Worm (Caenorhabditis elegans) whole organism, young adult: ENCODE measurements around the gene srh-277.
A peak's percentile ranks its signal among the peaks of the same experiment; 100 is the strongest.

Experiments
- F10E7.11 ChIP-seq: sonication (generic microtip); optimal IDR thresholded peaks from 2 replicates; lab custom pipeline; 2017; ENCODE audit warnings: mild to moderate bottlenecking, missing genetic modification characterization, moderate library complexity, missing compliant biosample characterization
- T26A5.8 ChIP-seq: sonication (generic microtip); optimal IDR thresholded peaks from 2 replicates; lab custom pipeline; 2016; ENCODE audit warnings: missing genetic modification characterization, missing compliant biosample characterization
- Y53F4B.3 ChIP-seq: fragments of 200-800 bp; sonication (Bioruptor generic); IDR thresholded peaks from 2 replicates; pipeline ENCODE4 v1.3.6; 2022; ENCODE audit warnings: missing genetic modification reagents, missing genetic modification characterization, missing compliant biosample characterization
- Y67H2A.10 ChIP-seq: fragments of 200-800 bp; sonication (Bioruptor generic); conservative IDR thresholded peaks from 2 replicates; pipeline ENCODE4 v1.3.6; 2022; ENCODE audit warnings: missing genetic modification reagents, missing genetic modification characterization, missing compliant biosample characterization
- Y95B8A.8 ChIP-seq: fragments of 200-800 bp; sonication (Bioruptor generic); IDR thresholded peaks from 2 replicates; pipeline ENCODE4 v1.3.6; 2022; ENCODE audit warnings: missing genetic modification reagents, missing genetic modification characterization, missing compliant biosample characterization
- aptf-3 ChIP-seq: fragments of 200-800 bp; sonication (Bioruptor generic); IDR thresholded peaks from 2 replicates; pipeline ENCODE4 v1.3.6; 2022; ENCODE audit warnings: missing genetic modification characterization, missing compliant biosample characterization
- attf-5 ChIP-seq: fragments of 200-800 bp; sonication (Bioruptor generic); optimal IDR thresholded peaks from 2 replicates; lab custom pipeline; 2018; ENCODE audit warnings: mild to moderate bottlenecking, missing genetic modification characterization, missing compliant biosample characterization
- attf-6 ChIP-seq: fragments of 200-800 bp; sonication (Bioruptor generic); IDR thresholded peaks from 2 replicates; pipeline ENCODE4 v1.3.6; 2022; ENCODE audit warnings: missing genetic modification reagents, missing genetic modification characterization, missing compliant biosample characterization
- cebp-1 ChIP-seq, 2 experiments: fragments of 200-800 bp in 1 of 2; sonication (Bioruptor generic) in 1 of 2; sonication (generic microtip) in 1 of 2; IDR thresholded peaks in 1 of 2; optimal IDR thresholded peaks in 1 of 2; 2 replicates each; pipeline versions ENCODE4 v1.3.6 to Lab custom; 2017 to 2022; ENCODE audit warnings: missing compliant biosample characterization in 2 of 2, missing genetic modification characterization in 2 of 2, mild to moderate bottlenecking in 1 of 2, missing genetic modification reagents in 1 of 2, moderate library complexity in 1 of 2
- ceh-100 ChIP-seq: fragments of 200-800 bp; sonication (Bioruptor generic); IDR thresholded peaks from 2 replicates; pipeline ENCODE4 v1.3.6; 2022; ENCODE audit warnings: missing genetic modification reagents, missing genetic modification characterization, missing compliant biosample characterization
- ceh-91 ChIP-seq: fragments of 200-800 bp; sonication (Bioruptor generic); IDR thresholded peaks from 2 replicates; pipeline ENCODE4 v1.3.6; 2022; ENCODE audit warnings: missing genetic modification reagents, missing genetic modification characterization, missing compliant biosample characterization
- die-1 ChIP-seq: sonication (generic microtip); optimal IDR thresholded peaks from 2 replicates; lab custom pipeline; 2016; ENCODE audit warnings: missing genotype, mild to moderate bottlenecking, missing genetic modification characterization, missing compliant biosample characterization
- efl-1 ChIP-seq: fragments of 150-350 bp; optimal IDR thresholded peaks from 2 replicates; lab custom pipeline; 2014; ENCODE audit warnings: missing biosample characterization, missing genetic modification reagents, missing genetic modification characterization
- egl-18 ChIP-seq: fragments of 200-800 bp; sonication (Bioruptor generic); IDR thresholded peaks from 2 replicates; pipeline ENCODE4 v1.3.6; 2022; ENCODE audit warnings: missing genetic modification reagents, missing genetic modification characterization, missing compliant biosample characterization
- egl-44 ChIP-seq: fragments of 200-800 bp; sonication (Bioruptor generic); IDR thresholded peaks from 2 replicates; pipeline ENCODE4 v1.3.6; 2022; ENCODE audit warnings: missing genetic modification reagents, missing genetic modification characterization, missing compliant biosample characterization
- ekl-4 ChIP-seq: fragments of 200-800 bp; sonication (Bioruptor generic); IDR thresholded peaks from 2 replicates; pipeline ENCODE4 v1.3.6; 2022; ENCODE audit warnings: missing genetic modification reagents, missing genetic modification characterization, missing compliant biosample characterization
- him-1 ChIP-seq: sonication (generic microtip); optimal IDR thresholded peaks from 2 replicates; lab custom pipeline; 2016; ENCODE audit warnings: missing genotype, missing genetic modification reagents, missing genetic modification characterization, missing compliant biosample characterization
- hlh-26 ChIP-seq: fragments of 200-800 bp; sonication (Bioruptor generic); conservative IDR thresholded peaks from 2 replicates; pipeline ENCODE4 v1.3.6; 2022; ENCODE audit warnings: missing genetic modification reagents, missing genetic modification characterization, missing compliant biosample characterization
- hmg-1.2 ChIP-seq: fragments of 200-800 bp; sonication (Bioruptor generic); IDR thresholded peaks from 2 replicates; pipeline ENCODE4 v1.3.6; 2022; ENCODE audit warnings: missing genetic modification reagents, missing genetic modification characterization, missing compliant biosample characterization
- hrde-1 ChIP-seq: sonication (generic microtip); optimal IDR thresholded peaks from 2 replicates; lab custom pipeline; 2016; ENCODE audit warnings: missing genetic modification characterization, mild to moderate bottlenecking, missing compliant biosample characterization, moderate library complexity, missing genotype, missing genetic modification reagents, borderline replicate concordance
- madf-6 ChIP-seq: fragments of 200-800 bp; sonication (Bioruptor generic); IDR thresholded peaks from 2 replicates; pipeline ENCODE4 v1.3.6; 2022; ENCODE audit warnings: missing genetic modification reagents, missing genetic modification characterization, missing compliant biosample characterization
- mes-4 ChIP-seq: sonication (generic microtip); optimal IDR thresholded peaks from 2 replicates; lab custom pipeline; 2016; ENCODE audit warnings: missing genotype, missing genetic modification characterization, missing compliant biosample characterization
- mxl-1 ChIP-seq: sonication (generic microtip); optimal IDR thresholded peaks from 2 replicates; lab custom pipeline; 2016; ENCODE audit warnings: missing genetic modification characterization, missing compliant biosample characterization
- nfya-2 ChIP-seq: fragments of 200-800 bp; sonication (Bioruptor generic); IDR thresholded peaks from 2 replicates; pipeline ENCODE4 v1.3.6; 2022; ENCODE audit warnings: missing genetic modification reagents, missing genetic modification characterization, missing compliant biosample characterization
- nhr-27 ChIP-seq: fragments of 200-800 bp; sonication (Bioruptor generic); optimal IDR thresholded peaks from 2 replicates; lab custom pipeline; 2018; ENCODE audit warnings: mild to moderate bottlenecking, missing genetic modification characterization, moderate library complexity, missing compliant biosample characterization
- nhr-80 ChIP-seq: sonication (generic microtip); optimal IDR thresholded peaks from 2 replicates; lab custom pipeline; 2016; ENCODE audit warnings: missing genetic modification characterization, missing compliant biosample characterization
- pbrm-1 ChIP-seq: fragments of 200-800 bp; sonication (Bioruptor generic); IDR thresholded peaks from 2 replicates; pipeline ENCODE4 v1.3.6; 2022; ENCODE audit warnings: missing genetic modification reagents, missing genetic modification characterization, missing compliant biosample characterization
- sdz-38 ChIP-seq: sonication (generic microtip); optimal IDR thresholded peaks from 2 replicates; lab custom pipeline; 2016; ENCODE audit warnings: missing genotype, missing genetic modification characterization, missing compliant biosample characterization
- snpc-4 ChIP-seq, 5 experiments: fragments of 150-350 bp in 1 of 5; sonication (generic microtip) in 4 of 5; optimal IDR thresholded peaks; 2 replicates each; lab custom pipeline; 2014 to 2018; ENCODE audit warnings: missing genetic modification characterization in 5 of 5, missing biosample characterization in 3 of 5, antibody characterized with exemption in 2 of 5, mild to moderate bottlenecking in 2 of 5, missing compliant biosample characterization in 2 of 5, missing genotype in 2 of 5, moderate library complexity in 2 of 5, missing genetic modification reagents in 1 of 5
- xnd-1 ChIP-seq: sonication (generic microtip); optimal IDR thresholded peaks from 2 replicates; lab custom pipeline; 2016; ENCODE audit warnings: missing genotype, missing genetic modification reagents, missing genetic modification characterization, missing compliant biosample characterization
- zfh-2 ChIP-seq: fragments of 200-800 bp; sonication (Bioruptor generic); conservative IDR thresholded peaks from 2 replicates; pipeline ENCODE4 v1.3.6; 2022; ENCODE audit warnings: missing genetic modification reagents, missing genetic modification characterization, missing compliant biosample characterization

Gene srh-277

ce11 chrV:16202618-16203017 lies 19.6 kb downstream of the srh-277 start, which contains the start of gene F11A5.18 (continued):
- no peak for TF ChIP-seq aptf-3
- TF ChIP-seq cebp-1 (GFP tag; IDR thresholded peaks at IDR 0.05; lab: Robert Waterston, UW): no peak
- TF ChIP-seq cebp-1 (tag; optimal IDR thresholded peaks at IDR 0.05; lab: Kevin White, UChicago): no peak

- TF ChIP-seq snpc-4 (GFP tag; optimal IDR thresholded peaks at IDR 0.05; lab: Kevin White, UChicago) (no peak), snpc-4 (tag; optimal IDR thresholded peaks at IDR 0.05; lab: Kevin White, UChicago) (no peak), egl-44 (GFP tag; lab: Robert Waterston, UW) (no peak), hrde-1 (tag; lab: Kevin White, UChicago) (no peak), him-1 (no peak), hmg-1.2 (GFP tag; lab: Robert Waterston, UW) (no peak), xnd-1 (tag; lab: Kevin White, UChicago) (no peak), egl-18 (GFP tag; lab: Robert Waterston, UW) (no peak), nfya-2 (GFP tag; lab: Robert Waterston, UW) (no peak), Y53F4B.3 (GFP tag; lab: Robert Waterston, UW) (no peak), efl-1 (GFP tag; lab: Kevin White, UChicago) (no peak), Y67H2A.10 (GFP tag; lab: Robert Waterston, UW) (no peak), ekl-4 (GFP tag; lab: Robert Waterston, UW) (no peak), die-1 (tag; lab: Kevin White, UChicago) (no peak)
Measured at ce11 chrV:16204888-16205287, 21.9 kb downstream of the srh-277 start, which contains the start of gene irld-26. irld-26 (plus strand) TSS chrV:16205188.

- TF ChIP-seq egl-18 (GFP tag; lab: Robert Waterston, UW) (no peak), madf-6 (GFP tag; lab: Robert Waterston, UW) (no peak), T26A5.8 (tag; lab: Kevin White, UChicago) (no peak), nhr-80 (tag; lab: Kevin White, UChicago) (no peak), mes-4 (tag; lab: Kevin White, UChicago) (no peak), pbrm-1 (GFP tag; lab: Robert Waterston, UW) (no peak), attf-6 (GFP tag; lab: Robert Waterston, UW) (no peak), ceh-91 (GFP tag; lab: Robert Waterston, UW) (no peak), mxl-1 (tag; lab: Kevin White, UChicago) (no peak), sdz-38 (tag; lab: Kevin White, UChicago) (no peak), F10E7.11 (tag; lab: Kevin White, UChicago) (no peak), hlh-26 (no peak), nhr-27 (tag; lab: Kevin White, UChicago) (no peak), ceh-100 (GFP tag; lab: Robert Waterston, UW) (no peak), Y95B8A.8 (GFP tag; lab: Robert Waterston, UW) (no peak)
Measured at ce11 chrV:16209837-16210236, 26.8 kb downstream of the srh-277 start, which contains the start of gene oac-15. oac-15 (minus strand) TSS chrV:16209937.

ce11 chrV:16210257-16211002 lies 27.4 kb downstream of the srh-277 start, which contains the start of gene F11A5.16:
F11A5.16 (plus strand) TSS chrV:16210952.
- TF ChIP-seq attf-5 (GFP tag; lab: Kevin White, UChicago): no peak
- peak; percentile 76 for TF ChIP-seq zfh-2 (GFP tag; lab: Robert Waterston, UW)
